Fruit fly (Drosophila melanogaster) whole organism, embryonic: ENCODE measurements around the gene CG14352.

Source experiments
- CG15479 ChIP-seq: fragments of 200-800 bp; sonication (Bioruptor generic); optimal IDR thresholded peaks from 3 replicates; lab custom pipeline; 2019; ENCODE audit warnings: missing biosample characterization, mild to moderate bottlenecking, missing genetic modification characterization, moderate library complexity
- CG2712 ChIP-seq: fragments of 200-800 bp; optimal IDR thresholded peaks from 3 replicates; lab custom pipeline; 2019; ENCODE audit warnings: missing biosample characterization, mild to moderate bottlenecking, missing genetic modification characterization, moderate library complexity
- CG33557 ChIP-seq: fragments of 200-800 bp; sonication (Bioruptor generic); optimal IDR thresholded peaks from 2 replicates; lab custom pipeline; 2019; ENCODE audit warnings: missing biosample characterization, mild to moderate bottlenecking, missing genetic modification characterization, moderate library complexity
- CG7987 ChIP-seq: fragments of 200-800 bp; sonication (Bioruptor generic); optimal IDR thresholded peaks from 2 replicates; lab custom pipeline; 2018; ENCODE audit warnings: missing biosample characterization, mild to moderate bottlenecking, missing genetic modification characterization, moderate library complexity
- Opbp ChIP-seq: fragments of 200-800 bp; sonication (Bioruptor generic); IDR thresholded peaks from 3 replicates; pipeline ENCODE4 v1.3.6; 2022; ENCODE audit warnings: missing biosample characterization, missing genetic modification characterization; ENCODE audit not compliant: partially characterized antibody
- eyg ChIP-seq: fragments of 200-800 bp; sonication (Bioruptor generic); optimal IDR thresholded peaks from 3 replicates; lab custom pipeline; 2016; ENCODE audit warnings: missing biosample characterization, missing genetic modification characterization

DNA sequence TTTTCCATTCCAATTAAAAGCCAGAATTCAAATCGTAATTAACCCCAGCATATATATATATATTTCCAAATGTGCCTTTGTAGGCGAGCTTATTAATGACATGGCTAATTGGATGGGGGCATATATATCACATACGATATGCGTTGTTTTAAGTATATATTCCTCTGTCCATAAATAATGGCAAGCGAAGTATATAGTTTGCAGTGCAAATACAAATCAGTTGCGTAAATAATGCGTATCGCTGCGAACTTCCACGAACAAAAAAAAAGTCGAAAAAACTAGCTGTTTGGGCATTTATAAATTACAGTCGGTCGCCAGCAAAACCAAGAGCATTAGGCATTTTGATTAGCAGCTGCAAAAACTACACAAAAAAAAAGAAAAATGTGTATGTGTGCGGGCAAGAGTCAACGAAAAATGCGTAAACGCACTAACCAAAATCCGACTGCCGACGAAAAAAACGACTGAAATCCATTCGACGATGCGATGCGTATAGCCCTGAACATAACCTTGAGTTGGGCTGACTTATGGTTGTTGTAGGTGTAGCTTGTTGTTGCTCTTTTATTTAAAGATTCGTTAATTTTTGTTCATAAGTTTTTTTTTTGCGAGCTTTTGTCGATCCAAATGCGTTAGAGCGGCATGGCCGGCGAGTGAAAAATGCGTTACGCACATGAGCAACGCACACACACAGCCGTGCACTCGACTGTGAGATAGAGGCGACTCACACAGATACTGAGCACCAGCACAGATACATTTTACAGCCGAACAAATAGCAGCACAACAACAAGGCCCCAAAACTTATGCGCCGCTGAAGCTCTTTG, 26.8 kb downstream of the CG14352 start:
- TF ChIP-seq eyg (no peak), CG2712 (tag; lab: Kevin White, UChicago) (no peak), CG33557 (GFP tag; lab: Kevin White, UChicago) (no peak), Opbp (GFP tag; lab: Robert Waterston, UW) (no peak), CG7987 (GFP tag; lab: Kevin White, UChicago) (no peak), CG15479 (GFP tag; lab: Kevin White, UChicago) (no peak)
